Fruit fly (Drosophila melanogaster) whole organism, pupa: ENCODE data around the gene CG33191.

Source experiments
- CG13204 ChIP-seq: fragments of 200-800 bp; sonication (Bioruptor generic); optimal IDR thresholded peaks from 2 replicates; lab custom pipeline; 2018; ENCODE audit warnings: missing biosample characterization, mild to moderate bottlenecking, missing genetic modification characterization, moderate library complexity
- CG15710 ChIP-seq: fragments of 200-800 bp; sonication (Bioruptor generic); optimal IDR thresholded peaks from 2 replicates; lab custom pipeline; 2018; ENCODE audit warnings: missing biosample characterization, mild to moderate bottlenecking, missing genetic modification characterization, moderate library complexity
- CG17806 ChIP-seq: fragments of 200-800 bp; sonication (Bioruptor generic); optimal IDR thresholded peaks from 2 replicates; lab custom pipeline; 2018; ENCODE audit warnings: missing biosample characterization, mild to moderate bottlenecking, missing genetic modification characterization, moderate library complexity
- CG4496 ChIP-seq: fragments of 200-800 bp; sonication (Bioruptor generic); IDR thresholded peaks from 3 replicates; pipeline ENCODE4 v1.3.6; 2022; ENCODE audit warnings: missing biosample characterization, missing genetic modification characterization
- CG8159 ChIP-seq: fragments of 200-800 bp; sonication (Bioruptor generic); optimal IDR thresholded peaks from 3 replicates; lab custom pipeline; 2018; ENCODE audit warnings: missing biosample characterization, mild to moderate bottlenecking, missing genetic modification characterization, moderate library complexity
- CG8301 ChIP-seq: fragments of 200-800 bp; sonication (Bioruptor generic); optimal IDR thresholded peaks from 2 replicates; lab custom pipeline; 2018; ENCODE audit warnings: missing biosample characterization, mild to moderate bottlenecking, missing genetic modification characterization
- D1 ChIP-seq: fragments of 200-800 bp; sonication (Bioruptor generic); optimal IDR thresholded peaks from 2 replicates; lab custom pipeline; 2018; ENCODE audit warnings: missing biosample characterization, mild to moderate bottlenecking, missing genetic modification characterization, moderate library complexity
- EcR ChIP-seq: fragments of 200-800 bp; sonication (Bioruptor generic); optimal IDR thresholded peaks from 3 replicates; lab custom pipeline; 2019; ENCODE audit warnings: missing biosample characterization, missing genetic modification characterization, mild to moderate bottlenecking, moderate library complexity, missing genetic modification reagents
- Snoo ChIP-seq: fragments of 200-800 bp; sonication (Bioruptor generic); optimal IDR thresholded peaks from 3 replicates; lab custom pipeline; 2017; ENCODE audit warnings: missing biosample characterization, mild to moderate bottlenecking, missing genetic modification characterization, inconsistent platforms
- fd96Ca ChIP-seq: fragments of 200-800 bp; sonication (Bioruptor generic); IDR thresholded peaks from 3 replicates; pipeline ENCODE4 v1.3.6; 2022; ENCODE audit warnings: missing biosample characterization, missing genetic modification characterization
- rn ChIP-seq: fragments of 200-800 bp; sonication (Bioruptor generic); IDR thresholded peaks from 2 replicates; pipeline ENCODE4 v1.3.6; 2022; ENCODE audit warnings: missing biosample characterization, missing genetic modification characterization

- no peak for TF ChIP-seq EcR (GFP tag; lab: Kevin White, UChicago)
- no peak for TF ChIP-seq CG13204
- no peak for TF ChIP-seq Snoo (tag; lab: Kevin White, UChicago)
- TF ChIP-seq rn (GFP tag; lab: Robert Waterston, UW): no peak
- TF ChIP-seq fd96Ca (GFP tag; lab: Robert Waterston, UW): no peak
- no peak for TF ChIP-seq CG8159 (tag; lab: Kevin White, UChicago)
- TF ChIP-seq CG4496: no peak
- TF ChIP-seq CG15710 (tag; lab: Kevin White, UChicago): no peak
- no peak for TF ChIP-seq D1 (tag; lab: Kevin White, UChicago)
- TF ChIP-seq CG17806 (tag; lab: Kevin White, UChicago): no peak
- TF ChIP-seq CG8301 (tag; lab: Kevin White, UChicago): no peak
Observed at dm6 chr3R:8748776-8749126, 31.0 kb downstream of the CG33191 start.
